Fruit fly (Drosophila melanogaster) whole organism, pupa: ENCODE measurements around the gene Cln7.

Experiments
- CG10348 ChIP-seq: fragments of 200-800 bp; sonication (Bioruptor generic); IDR thresholded peaks from 2 replicates; pipeline ENCODE4 v1.3.6; 2022; ENCODE audit warnings: missing biosample characterization, missing genetic modification characterization
- CG12605 ChIP-seq: fragments of 200-800 bp; sonication (Bioruptor generic); IDR thresholded peaks from 2 replicates; pipeline ENCODE4 v1.3.6; 2022; ENCODE audit warnings: missing biosample characterization, missing genetic modification characterization
- CG13204 ChIP-seq: fragments of 200-800 bp; sonication (Bioruptor generic); optimal IDR thresholded peaks from 2 replicates; lab custom pipeline; 2018; ENCODE audit warnings: missing biosample characterization, mild to moderate bottlenecking, missing genetic modification characterization, moderate library complexity
- CG14655 ChIP-seq: fragments of 200-800 bp; sonication (Bioruptor generic); optimal IDR thresholded peaks from 3 replicates; lab custom pipeline; 2017; ENCODE audit warnings: mild to moderate bottlenecking, missing biosample characterization, missing genetic modification reagents, missing genetic modification characterization
- CG15710 ChIP-seq: fragments of 200-800 bp; sonication (Bioruptor generic); optimal IDR thresholded peaks from 2 replicates; lab custom pipeline; 2018; ENCODE audit warnings: missing biosample characterization, mild to moderate bottlenecking, missing genetic modification characterization, moderate library complexity
- CG17806 ChIP-seq: fragments of 200-800 bp; sonication (Bioruptor generic); optimal IDR thresholded peaks from 2 replicates; lab custom pipeline; 2018; ENCODE audit warnings: missing biosample characterization, mild to moderate bottlenecking, missing genetic modification characterization, moderate library complexity
- CG32121 ChIP-seq: fragments of 200-800 bp; sonication (Bioruptor generic); IDR thresholded peaks from 2 replicates; pipeline ENCODE4 v1.3.6; 2022; ENCODE audit warnings: missing biosample characterization, missing genetic modification characterization
- CG34367 ChIP-seq: fragments of 200-800 bp; sonication (Bioruptor generic); optimal IDR thresholded peaks from 2 replicates; lab custom pipeline; 2018; ENCODE audit warnings: missing biosample characterization, mild to moderate bottlenecking, missing genetic modification characterization
- CG4496 ChIP-seq: fragments of 200-800 bp; sonication (Bioruptor generic); IDR thresholded peaks from 3 replicates; pipeline ENCODE4 v1.3.6; 2022; ENCODE audit warnings: missing biosample characterization, missing genetic modification characterization
- CG8159 ChIP-seq: fragments of 200-800 bp; sonication (Bioruptor generic); optimal IDR thresholded peaks from 3 replicates; lab custom pipeline; 2018; ENCODE audit warnings: missing biosample characterization, mild to moderate bottlenecking, missing genetic modification characterization, moderate library complexity
- CG8301 ChIP-seq: fragments of 200-800 bp; sonication (Bioruptor generic); optimal IDR thresholded peaks from 2 replicates; lab custom pipeline; 2018; ENCODE audit warnings: missing biosample characterization, mild to moderate bottlenecking, missing genetic modification characterization
- CG9948 ChIP-seq: fragments of 200-800 bp; sonication (Bioruptor generic); optimal IDR thresholded peaks from 2 replicates; lab custom pipeline; 2018; ENCODE audit warnings: missing biosample characterization, mild to moderate bottlenecking, missing genetic modification characterization, moderate library complexity
- D1 ChIP-seq: fragments of 200-800 bp; sonication (Bioruptor generic); optimal IDR thresholded peaks from 2 replicates; lab custom pipeline; 2018; ENCODE audit warnings: missing biosample characterization, mild to moderate bottlenecking, missing genetic modification characterization, moderate library complexity
- EcR ChIP-seq: fragments of 200-800 bp; sonication (Bioruptor generic); optimal IDR thresholded peaks from 3 replicates; lab custom pipeline; 2019; ENCODE audit warnings: missing biosample characterization, missing genetic modification characterization, mild to moderate bottlenecking, moderate library complexity, missing genetic modification reagents
- Ets98B ChIP-seq: fragments of 200-800 bp; sonication (Bioruptor generic); IDR thresholded peaks from 2 replicates; pipeline ENCODE4 v1.3.6; 2022; ENCODE audit warnings: missing biosample characterization, missing genetic modification characterization
- Pif1A ChIP-seq: fragments of 200-800 bp; sonication (Bioruptor generic); optimal IDR thresholded peaks from 3 replicates; lab custom pipeline; 2016; ENCODE audit warnings: missing biosample characterization, missing genetic modification characterization
- Pif1B ChIP-seq: fragments of 200-800 bp; sonication (Bioruptor generic); optimal IDR thresholded peaks from 3 replicates; lab custom pipeline; 2016; ENCODE audit warnings: missing biosample characterization, missing genetic modification characterization
- Snoo ChIP-seq: fragments of 200-800 bp; sonication (Bioruptor generic); optimal IDR thresholded peaks from 3 replicates; lab custom pipeline; 2017; ENCODE audit warnings: missing biosample characterization, mild to moderate bottlenecking, missing genetic modification characterization, inconsistent platforms
- fd96Ca ChIP-seq: fragments of 200-800 bp; sonication (Bioruptor generic); IDR thresholded peaks from 3 replicates; pipeline ENCODE4 v1.3.6; 2022; ENCODE audit warnings: missing biosample characterization, missing genetic modification characterization
- gl ChIP-seq: fragments of 200-800 bp; sonication (Bioruptor generic); optimal IDR thresholded peaks from 2 replicates; lab custom pipeline; 2018; ENCODE audit warnings: missing biosample characterization, mild to moderate bottlenecking, missing genetic modification characterization
- rn ChIP-seq: fragments of 200-800 bp; sonication (Bioruptor generic); IDR thresholded peaks from 2 replicates; pipeline ENCODE4 v1.3.6; 2022; ENCODE audit warnings: missing biosample characterization, missing genetic modification characterization

The Cln7 gene

DNA sequence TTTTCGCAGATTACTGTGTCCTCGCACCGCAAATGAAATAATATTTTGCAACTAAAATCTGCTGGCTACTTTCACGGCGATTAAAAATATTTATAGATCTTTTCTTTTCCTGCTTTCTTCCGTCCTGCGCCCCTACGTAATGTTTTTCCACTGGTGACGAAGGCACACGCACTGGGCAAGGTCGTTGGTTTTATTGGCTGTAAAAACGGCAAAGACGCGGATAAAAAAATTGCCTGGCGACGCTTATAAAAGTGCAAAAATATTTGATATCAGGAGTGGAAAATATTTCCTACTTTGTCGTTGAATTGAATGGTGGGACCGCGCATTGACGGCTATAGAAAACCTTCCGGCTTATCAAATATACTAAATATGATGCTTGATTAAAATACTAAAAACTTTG, 24.0 kb upstream of the Cln7 start, which contains the start of gene Sh3beta:
Gene Sh3beta (minus strand): TSS at position 327 of the 400 bp plus-strand sequence.
- TF ChIP-seq EcR (GFP tag; lab: Kevin White, UChicago), result no peak
- TF ChIP-seq CG10348 (GFP tag; lab: Robert Waterston, UW), result no peak
- TF ChIP-seq CG9948 (tag; lab: Kevin White, UChicago), result no peak
- no peak for TF ChIP-seq CG8301 (tag; lab: Kevin White, UChicago)
- TF ChIP-seq CG8159 (tag; lab: Kevin White, UChicago), result no peak
- TF ChIP-seq Snoo (tag; lab: Kevin White, UChicago), result no peak
- TF ChIP-seq CG13204 (GFP tag; lab: Kevin White, UChicago), result no peak
- no peak for TF ChIP-seq gl (tag; lab: Kevin White, UChicago)
- TF ChIP-seq CG34367 (tag; lab: Kevin White, UChicago), result no peak

DNA sequence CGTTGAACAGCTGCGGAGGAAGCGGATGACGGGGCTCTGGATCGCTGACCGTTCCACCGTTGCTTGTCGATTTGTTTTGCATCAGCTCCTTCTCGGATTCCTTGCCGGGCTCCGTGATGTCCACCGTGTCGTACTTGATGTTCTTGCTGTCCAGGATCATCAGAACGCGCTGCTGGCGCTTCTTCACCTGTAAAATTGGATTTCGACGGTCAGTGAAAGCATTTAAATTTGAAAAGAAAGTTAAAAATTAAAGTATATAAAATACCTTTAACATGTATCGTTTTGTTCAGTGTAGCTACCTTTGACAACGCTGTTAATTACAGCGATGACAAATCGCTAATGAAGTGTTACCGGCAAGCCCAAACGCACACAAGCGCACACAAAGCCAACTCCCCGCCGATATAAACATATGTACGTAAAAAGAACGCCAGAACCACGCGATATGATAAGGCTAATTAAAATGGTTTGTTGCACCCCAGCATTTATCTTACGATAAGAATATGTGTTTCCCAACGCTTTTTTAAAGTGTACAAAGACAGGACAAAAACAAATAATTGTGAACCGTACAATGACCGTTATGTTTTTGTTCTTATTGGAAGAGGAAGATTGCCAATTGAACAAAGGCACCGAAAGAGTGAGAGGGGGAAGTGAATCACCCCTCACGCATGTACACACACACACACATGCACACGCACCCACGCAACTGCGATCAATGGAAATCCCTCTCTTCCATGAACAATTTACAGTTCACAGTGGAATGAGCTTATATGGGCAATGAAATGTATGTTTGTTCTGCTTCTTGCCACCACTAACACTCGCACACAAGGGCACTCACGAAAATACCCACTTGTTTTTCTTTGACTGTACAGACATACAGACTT, 23.1 kb upstream of the Cln7 start:
- TF ChIP-seq CG13204 (GFP tag; lab: Kevin White, UChicago) (no peak), gl (tag; lab: Kevin White, UChicago) (no peak), CG34367 (tag; lab: Kevin White, UChicago) (no peak), CG15710 (tag; lab: Kevin White, UChicago) (no peak), CG14655 (GFP tag; lab: Kevin White, UChicago) (no peak), fd96Ca (no peak), Pif1B (GFP tag; lab: Kevin White, UChicago) (peak; percentile 18), rn (no peak), CG17806 (tag; lab: Kevin White, UChicago) (no peak), CG32121 (peak; percentile 43; the same call in 1 of the 2 replicates), CG8159 (tag; lab: Kevin White, UChicago) (peak; percentile 41), Pif1A (GFP tag; lab: Kevin White, UChicago) (peak; percentile 18), CG12605 (GFP tag; lab: Robert Waterston, UW) (no peak), CG9948 (tag; lab: Kevin White, UChicago) (no peak), D1 (no peak), EcR (GFP tag; lab: Kevin White, UChicago) (peak; percentile 93), CG10348 (GFP tag; lab: Robert Waterston, UW) (no peak), CG4496 (GFP tag; lab: Robert Waterston, UW) (peak; percentile 60; the same call in 2 of the 3 replicates), Snoo (tag; lab: Kevin White, UChicago) (peak; percentile 16), Ets98B (GFP tag; lab: Robert Waterston, UW) (no peak), CG8301 (tag; lab: Kevin White, UChicago) (peak; percentile 33)

- no peak for TF ChIP-seq CG10348 (GFP tag; lab: Robert Waterston, UW)
These were observed 19.8 kb upstream of the Cln7 start for dm6 chr3L:7364717-7365278.

DNA sequence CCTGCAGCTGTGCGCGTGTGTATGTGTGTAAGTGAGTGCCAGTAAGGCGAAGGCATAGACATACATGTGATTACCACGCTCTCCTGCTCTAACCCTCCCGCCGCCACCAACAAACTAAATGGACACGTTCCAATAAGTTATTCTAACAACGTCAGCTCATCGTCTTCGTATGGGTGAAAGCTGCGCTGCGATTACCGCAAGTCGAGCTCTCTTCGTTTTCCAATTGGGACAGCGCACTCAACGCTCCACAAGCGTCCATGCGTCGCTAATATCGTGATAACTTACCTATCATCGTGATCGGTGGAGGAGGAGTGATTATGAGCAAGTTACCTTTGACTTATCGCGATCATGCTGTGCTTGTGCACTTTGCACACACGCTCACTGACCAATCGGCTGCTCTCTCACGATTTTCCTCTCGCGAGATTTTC, 16.1 kb upstream of the Cln7 start:
- peak; percentile 61 for TF ChIP-seq Pif1B (GFP tag; lab: Kevin White, UChicago)
- TF ChIP-seq CG10348 (GFP tag; lab: Robert Waterston, UW), result no peak
- no peak for TF ChIP-seq D1
- TF ChIP-seq CG32121, result no peak
- TF ChIP-seq CG8301 (tag; lab: Kevin White, UChicago), result peak; percentile 26
- no peak for TF ChIP-seq rn
- TF ChIP-seq CG34367 (tag; lab: Kevin White, UChicago), result no peak
- peak; percentile 75 for TF ChIP-seq Pif1A (GFP tag; lab: Kevin White, UChicago)
- TF ChIP-seq CG15710 (tag; lab: Kevin White, UChicago), result no peak
- TF ChIP-seq CG13204 (GFP tag; lab: Kevin White, UChicago), result no peak
- TF ChIP-seq Snoo (tag; lab: Kevin White, UChicago), result no peak
- no peak for TF ChIP-seq CG17806 (tag; lab: Kevin White, UChicago)
- TF ChIP-seq CG9948 (tag; lab: Kevin White, UChicago), result peak; percentile 16
- peak; percentile 94 for TF ChIP-seq Ets98B (GFP tag; lab: Robert Waterston, UW)
- peak; percentile 81 for TF ChIP-seq CG4496 (GFP tag; lab: Robert Waterston, UW)
- TF ChIP-seq CG14655 (GFP tag; lab: Kevin White, UChicago), result no peak
- no peak for TF ChIP-seq CG8159 (tag; lab: Kevin White, UChicago)
- no peak for TF ChIP-seq EcR (GFP tag; lab: Kevin White, UChicago)
- TF ChIP-seq fd96Ca, result peak; percentile 79; the same call in 2 of the 3 replicates
- TF ChIP-seq gl (tag; lab: Kevin White, UChicago), result peak; percentile 4
- peak; percentile 83 for TF ChIP-seq CG12605 (GFP tag; lab: Robert Waterston, UW)
- TF ChIP-seq, all 21 proteins: peak for 9

DNA sequence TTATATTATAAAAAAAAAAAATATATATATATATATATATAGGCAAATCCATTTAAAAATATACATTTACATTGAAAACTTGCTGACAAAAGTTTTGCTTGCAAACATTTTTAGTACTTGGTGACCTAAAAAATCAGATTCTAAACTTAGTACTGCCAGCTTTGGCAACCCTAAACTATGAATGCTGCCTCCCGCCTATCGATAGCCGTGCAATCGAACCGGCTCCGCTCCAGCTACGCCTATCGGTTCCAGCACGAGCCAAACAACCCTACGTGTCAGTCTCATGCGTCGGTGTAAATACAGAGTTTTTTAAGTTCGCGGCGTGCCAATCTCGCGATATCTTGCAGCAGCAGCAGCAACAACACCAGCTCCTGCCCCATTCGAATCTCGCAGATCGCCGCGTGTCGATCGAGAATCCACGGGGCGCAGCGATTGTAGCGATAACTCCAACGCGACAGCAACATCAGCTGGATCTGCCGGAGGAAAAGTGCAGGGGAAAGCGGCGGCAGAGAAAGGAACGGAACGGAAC, 15.4 kb upstream of the Cln7 start, which contains the start of gene Sec63:
Gene Sec63 (plus strand): TSS at position 238 of the 529 bp plus-strand sequence.
- TF ChIP-seq CG15710 (tag; lab: Kevin White, UChicago), result no peak
- TF ChIP-seq CG10348 (GFP tag; lab: Robert Waterston, UW), result no peak
- TF ChIP-seq Pif1B (GFP tag; lab: Kevin White, UChicago), result no peak
- TF ChIP-seq CG13204 (GFP tag; lab: Kevin White, UChicago), result peak; percentile 11
- TF ChIP-seq Snoo (tag; lab: Kevin White, UChicago), result no peak
- TF ChIP-seq gl (tag; lab: Kevin White, UChicago), result no peak
- no peak for TF ChIP-seq CG14655 (GFP tag; lab: Kevin White, UChicago)
- TF ChIP-seq fd96Ca, result no peak
- TF ChIP-seq CG4496 (GFP tag; lab: Robert Waterston, UW), result peak; percentile 26; the same call in 2 of the 3 replicates
- TF ChIP-seq rn, result no peak
- no peak for TF ChIP-seq CG17806 (tag; lab: Kevin White, UChicago)
- no peak for TF ChIP-seq CG8301 (tag; lab: Kevin White, UChicago)
- no peak for TF ChIP-seq CG34367 (tag; lab: Kevin White, UChicago)
- TF ChIP-seq EcR (GFP tag; lab: Kevin White, UChicago), result no peak
- no peak for TF ChIP-seq CG12605 (GFP tag; lab: Robert Waterston, UW)
- no peak for TF ChIP-seq CG32121
- peak; percentile 38 for TF ChIP-seq Ets98B (GFP tag; lab: Robert Waterston, UW)
- no peak for TF ChIP-seq CG9948 (tag; lab: Kevin White, UChicago)
- TF ChIP-seq CG8159 (tag; lab: Kevin White, UChicago), result no peak
- TF ChIP-seq D1, result no peak
